Fruit fly (Drosophila melanogaster) whole organism, embryonic: Measurements from ENCODE around the gene CG31249.

Experiments
- ATbp ChIP-seq: fragments of 200-800 bp; sonication (Bioruptor generic); optimal IDR thresholded peaks from 2 replicates; lab custom pipeline; 2017; ENCODE audit warnings: missing biosample characterization, mild to moderate bottlenecking, missing genetic modification characterization, missing genetic modification reagents
- Atf-2 ChIP-seq: fragments of 200-800 bp; sonication (Bioruptor generic); optimal IDR thresholded peaks from 2 replicates; lab custom pipeline; 2016; ENCODE audit warnings: missing biosample characterization, missing genetic modification characterization
- Bteb2 ChIP-seq: fragments of 200-800 bp; sonication (Bioruptor generic); optimal IDR thresholded peaks from 2 replicates; lab custom pipeline; 2016; ENCODE audit warnings: missing biosample characterization, missing genetic modification characterization
- CG11504 ChIP-seq: fragments of 200-800 bp; sonication (Bioruptor generic); optimal IDR thresholded peaks from 3 replicates; lab custom pipeline; 2019; ENCODE audit warnings: missing biosample characterization, mild to moderate bottlenecking, missing genetic modification characterization, moderate library complexity
- CG12659 ChIP-seq: fragments of 200-800 bp; sonication (Bioruptor generic); optimal IDR thresholded peaks from 3 replicates; lab custom pipeline; 2017; ENCODE audit warnings: mild to moderate bottlenecking, missing biosample characterization, missing genetic modification reagents, missing genetic modification characterization
- CG13624 ChIP-seq: fragments of 200-800 bp; sonication (Bioruptor generic); optimal IDR thresholded peaks from 2 replicates; lab custom pipeline; 2016; ENCODE audit warnings: missing biosample characterization, missing genetic modification characterization
- CG14710 ChIP-seq: fragments of 200-800 bp; sonication (Bioruptor generic); optimal IDR thresholded peaks from 3 replicates; lab custom pipeline; 2019; ENCODE audit warnings: missing biosample characterization, mild to moderate bottlenecking, missing genetic modification characterization, moderate library complexity
- CG15479 ChIP-seq: fragments of 200-800 bp; sonication (Bioruptor generic); optimal IDR thresholded peaks from 3 replicates; lab custom pipeline; 2019; ENCODE audit warnings: missing biosample characterization, mild to moderate bottlenecking, missing genetic modification characterization, moderate library complexity
- CG31224 ChIP-seq: fragments of 200-800 bp; sonication (Bioruptor generic); IDR thresholded peaks from 2 replicates; pipeline ENCODE4 v1.3.6; 2022; ENCODE audit warnings: missing biosample characterization, missing genetic modification characterization
- CG32772 ChIP-seq: fragments of 200-800 bp; sonication (Bioruptor generic); IDR thresholded peaks from 2 replicates; pipeline ENCODE4 v1.3.6; 2022; ENCODE audit warnings: missing biosample characterization, missing genetic modification characterization
- CG3407 ChIP-seq: fragments of 200-800 bp; sonication (Bioruptor generic); optimal IDR thresholded peaks from 2 replicates; lab custom pipeline; 2018; ENCODE audit warnings: missing biosample characterization, mild to moderate bottlenecking, missing genetic modification characterization
- CG3995 ChIP-seq: fragments of 200-800 bp; sonication (Bioruptor generic); optimal IDR thresholded peaks from 3 replicates; lab custom pipeline; 2016; ENCODE audit warnings: missing biosample characterization, missing genetic modification characterization
- CG4404 ChIP-seq: fragments of 200-800 bp; sonication (Bioruptor generic); IDR thresholded peaks from 2 replicates; pipeline ENCODE4 v1.3.6; 2022; ENCODE audit warnings: missing biosample characterization, missing genetic modification characterization
- CG4617 ChIP-seq: fragments of 200-800 bp; sonication (Bioruptor generic); optimal IDR thresholded peaks from 3 replicates; lab custom pipeline; 2016; ENCODE audit warnings: missing biosample characterization, missing genetic modification characterization, borderline replicate concordance
- CG4820 ChIP-seq: fragments of 200-800 bp; sonication (Bioruptor generic); optimal IDR thresholded peaks from 3 replicates; lab custom pipeline; 2016; ENCODE audit warnings: missing biosample characterization, missing genetic modification characterization
- CG6689 ChIP-seq: fragments of 200-800 bp; sonication (Bioruptor generic); IDR thresholded peaks from 2 replicates; pipeline ENCODE4 v1.3.6; 2022; ENCODE audit warnings: missing biosample characterization, missing genetic modification characterization
- CG6765 ChIP-seq: fragments of 200-800 bp; sonication (Bioruptor generic); optimal IDR thresholded peaks from 3 replicates; lab custom pipeline; 2017; ENCODE audit warnings: missing biosample characterization, mild to moderate bottlenecking, missing genetic modification characterization
- CG7928 ChIP-seq: fragments of 200-800 bp; sonication (Bioruptor generic); optimal IDR thresholded peaks from 2 replicates; lab custom pipeline; 2017; ENCODE audit warnings: missing biosample characterization, mild to moderate bottlenecking, missing genetic modification characterization
- CG8281 ChIP-seq: fragments of 200-800 bp; sonication (Bioruptor generic); optimal IDR thresholded peaks from 2 replicates; lab custom pipeline; 2018; ENCODE audit warnings: missing biosample characterization, mild to moderate bottlenecking, missing genetic modification characterization, moderate library complexity
- CG9215 ChIP-seq: fragments of 200-800 bp; sonication (Bioruptor generic); IDR thresholded peaks from 2 replicates; pipeline ENCODE4 v1.3.6; 2022; ENCODE audit warnings: missing biosample characterization, missing genetic modification characterization
- CG9932 ChIP-seq: fragments of 200-800 bp; sonication (Bioruptor generic); IDR thresholded peaks from 2 replicates; pipeline ENCODE4 v1.3.6; 2022; ENCODE audit warnings: missing biosample characterization, missing genetic modification characterization
- CkIIα-i1 ChIP-seq: fragments of 200-800 bp; sonication (Bioruptor generic); IDR thresholded peaks from 2 replicates; pipeline ENCODE4 v1.3.6; 2022; ENCODE audit warnings: missing biosample characterization, missing genetic modification characterization
- D19A ChIP-seq: fragments of 200-800 bp; optimal IDR thresholded peaks from 3 replicates; lab custom pipeline; 2019; ENCODE audit warnings: missing biosample characterization, mild to moderate bottlenecking, missing genetic modification characterization, moderate library complexity
- Deaf1 ChIP-seq: fragments of 200-800 bp; optimal IDR thresholded peaks from 3 replicates; lab custom pipeline; 2019; ENCODE audit warnings: missing biosample characterization, mild to moderate bottlenecking, missing genetic modification characterization, moderate library complexity
- ERR ChIP-seq: fragments of 200-800 bp; sonication (Bioruptor generic); optimal IDR thresholded peaks from 2 replicates; lab custom pipeline; 2016; ENCODE audit warnings: missing biosample characterization, missing genetic modification characterization
- HLH3B ChIP-seq: fragments of 200-800 bp; sonication (Bioruptor generic); IDR thresholded peaks from 2 replicates; pipeline ENCODE4 v1.3.6; 2022; ENCODE audit warnings: missing biosample characterization, missing genetic modification characterization
- HLHmδ ChIP-seq: fragments of 200-800 bp; sonication (Bioruptor generic); optimal IDR thresholded peaks from 2 replicates; lab custom pipeline; 2018; ENCODE audit warnings: missing biosample characterization, mild to moderate bottlenecking, missing genetic modification characterization, moderate library complexity
- HmgD ChIP-seq: fragments of 200-800 bp; sonication (Bioruptor generic); optimal IDR thresholded peaks from 3 replicates; lab custom pipeline; 2016; ENCODE audit warnings: missing biosample characterization, missing genetic modification characterization
- Hmr ChIP-seq: fragments of 200-800 bp; sonication (Bioruptor generic); optimal IDR thresholded peaks from 3 replicates; lab custom pipeline; 2017; ENCODE audit warnings: mild to moderate bottlenecking, missing biosample characterization, missing genetic modification reagents, missing genetic modification characterization
- Scr ChIP-seq: fragments of 200-800 bp; sonication (Bioruptor generic); IDR thresholded peaks from 2 replicates; pipeline ENCODE4 v1.3.6; 2022; ENCODE audit warnings: missing biosample characterization, missing genetic modification characterization; ENCODE audit not compliant: partially characterized antibody
- Six4 ChIP-seq: fragments of 200-800 bp; sonication (Bioruptor generic); optimal IDR thresholded peaks from 2 replicates; lab custom pipeline; 2016; ENCODE audit warnings: missing biosample characterization, missing genetic modification characterization
- Sox100B ChIP-seq: fragments of 200-800 bp; sonication (Bioruptor generic); optimal IDR thresholded peaks from 3 replicates; lab custom pipeline; 2018; ENCODE audit warnings: missing biosample characterization, mild to moderate bottlenecking, missing genetic modification characterization
- Sry-β ChIP-seq: fragments of 200-800 bp; sonication (Bioruptor generic); optimal IDR thresholded peaks from 2 replicates; lab custom pipeline; 2018; ENCODE audit warnings: missing biosample characterization, mild to moderate bottlenecking, missing genetic modification characterization, moderate library complexity
- Sry-δ ChIP-seq: fragments of 200-800 bp; sonication (Bioruptor generic); optimal IDR thresholded peaks from 2 replicates; lab custom pipeline; 2016; ENCODE audit warnings: missing biosample characterization, missing genetic modification characterization
- al ChIP-seq: fragments of 200-800 bp; sonication (Bioruptor generic); IDR thresholded peaks from 2 replicates; pipeline ENCODE4 v1.3.6; 2022; ENCODE audit warnings: missing biosample characterization, missing genetic modification characterization
- bsh ChIP-seq, 2 experiments: fragments of 200-800 bp; sonication (Bioruptor generic); optimal IDR thresholded peaks; 2 replicates each; lab custom pipeline; 2017 to 2018; ENCODE audit warnings: mild to moderate bottlenecking in 2 of 2, missing biosample characterization in 2 of 2, missing genetic modification characterization in 2 of 2, moderate library complexity in 1 of 2
- corto ChIP-seq: fragments of 200-800 bp; sonication (Bioruptor generic); optimal IDR thresholded peaks from 2 replicates; lab custom pipeline; 2016; ENCODE audit warnings: missing biosample characterization, mild to moderate bottlenecking, missing genetic modification characterization, moderate library complexity
- croc ChIP-seq: fragments of 200-800 bp; sonication (Bioruptor generic); conservative IDR thresholded peaks from 3 replicates; pipeline ENCODE4 v1.3.6; 2022; ENCODE audit warnings: missing biosample characterization, missing genetic modification characterization
- dimm ChIP-seq: fragments of 200-800 bp; sonication (Bioruptor generic); IDR thresholded peaks from 2 replicates; pipeline ENCODE4 v1.3.6; 2022; ENCODE audit warnings: missing biosample characterization, missing genetic modification characterization
- fd64A ChIP-seq: fragments of 200-800 bp; sonication (Bioruptor generic); optimal IDR thresholded peaks from 3 replicates; lab custom pipeline; 2018; ENCODE audit warnings: missing biosample characterization, mild to moderate bottlenecking, missing genetic modification characterization
- gem ChIP-seq: fragments of 200-800 bp; sonication (Bioruptor generic); optimal IDR thresholded peaks from 2 replicates; lab custom pipeline; 2019; ENCODE audit warnings: missing biosample characterization, mild to moderate bottlenecking, missing genetic modification characterization, moderate library complexity
- gro ChIP-seq: fragments of 200-800 bp; sonication (Bioruptor generic); optimal IDR thresholded peaks from 2 replicates; lab custom pipeline; 2016; ENCODE audit warnings: missing biosample characterization, missing genetic modification characterization
- mam ChIP-seq: fragments of 200-800 bp; sonication (Bioruptor generic); optimal IDR thresholded peaks from 3 replicates; lab custom pipeline; 2016; ENCODE audit warnings: missing biosample characterization, missing genetic modification characterization
- phol ChIP-seq: fragments of 200-800 bp; sonication (Bioruptor generic); optimal IDR thresholded peaks from 3 replicates; lab custom pipeline; 2018; ENCODE audit warnings: missing biosample characterization, mild to moderate bottlenecking, missing genetic modification characterization, moderate library complexity
- scrt ChIP-seq: fragments of 200-800 bp; sonication (Bioruptor generic); optimal IDR thresholded peaks from 2 replicates; lab custom pipeline; 2018; ENCODE audit warnings: missing biosample characterization, mild to moderate bottlenecking, missing genetic modification characterization, moderate library complexity
- sob ChIP-seq: fragments of 200-800 bp; sonication (Bioruptor generic); IDR thresholded peaks from 2 replicates; pipeline ENCODE4 v1.3.6; 2022; ENCODE audit warnings: missing biosample characterization, missing genetic modification characterization
- ttk ChIP-seq: fragments of 200-800 bp; sonication (Bioruptor generic); IDR thresholded peaks from 2 replicates; pipeline ENCODE4 v2.1.2; 2022; ENCODE audit warnings: missing biosample characterization, missing genetic modification characterization
- tx ChIP-seq: fragments of 200-800 bp; sonication (Bioruptor generic); optimal IDR thresholded peaks from 2 replicates; lab custom pipeline; 2016; ENCODE audit warnings: missing biosample characterization, missing genetic modification characterization
- wdn ChIP-seq: fragments of 200-800 bp; sonication (Bioruptor generic); IDR thresholded peaks from 2 replicates; pipeline ENCODE4 v1.3.6; 2022; ENCODE audit warnings: missing biosample characterization, missing genetic modification characterization
- z ChIP-seq: fragments of 200-800 bp; sonication (Bioruptor generic); IDR thresholded peaks from 3 replicates; pipeline ENCODE4 v1.3.6; 2022; ENCODE audit warnings: missing biosample characterization, missing genetic modification characterization

CG31249 gene

dm6 chr3R:17716858-17717596, 30.2 kb upstream of the CG31249 start (continued):
- TF ChIP-seq fd64A (GFP tag; lab: Kevin White, UChicago): peak; percentile 30
- TF ChIP-seq Bteb2 (GFP tag; lab: Kevin White, UChicago): peak; percentile 49
- no peak for TF ChIP-seq CG31224 (GFP tag; lab: Robert Waterston, UW)
- no peak for TF ChIP-seq dimm
- TF ChIP-seq HmgD (GFP tag; lab: Kevin White, UChicago): peak; percentile 78
- peak; percentile 37 for TF ChIP-seq Hmr (GFP tag; lab: Kevin White, UChicago)
- peak; percentile 61 for TF ChIP-seq ERR (GFP tag; lab: Kevin White, UChicago)
- no peak for TF ChIP-seq Scr (GFP tag; lab: Robert Waterston, UW)
- peak; percentile 7 for TF ChIP-seq Sry-δ (GFP tag; lab: Kevin White, UChicago)
- TF ChIP-seq al (GFP tag; lab: Robert Waterston, UW): no peak
- TF ChIP-seq CG14710 (tag; lab: Kevin White, UChicago): no peak
- TF ChIP-seq HLHmδ (GFP tag; lab: Kevin White, UChicago): peak; percentile 72
- no peak for TF ChIP-seq z
- TF ChIP-seq CkIIα-i1 (GFP tag; lab: Robert Waterston, UW): no peak
- TF ChIP-seq ttk (GFP tag; lab: Robert Waterston, UW): no peak
- no peak for TF ChIP-seq phol (tag; lab: Kevin White, UChicago)
- peak; percentile 36 for TF ChIP-seq CG6765 (GFP tag; lab: Kevin White, UChicago)
- peak; percentile 75 for TF ChIP-seq Deaf1 (tag; lab: Kevin White, UChicago)
- TF ChIP-seq CG7928 (GFP tag; lab: Kevin White, UChicago): no peak
- no peak for TF ChIP-seq Six4
- no peak for TF ChIP-seq sob (GFP tag; lab: Robert Waterston, UW)
- no peak for TF ChIP-seq Sox100B (GFP tag; lab: Kevin White, UChicago)
- TF ChIP-seq CG6689 (GFP tag; lab: Robert Waterston, UW): no peak
- TF ChIP-seq CG8281 (tag; lab: Kevin White, UChicago): no peak
- TF ChIP-seq CG4820 (GFP tag; lab: Kevin White, UChicago): no peak
- TF ChIP-seq HLH3B (GFP tag; lab: Robert Waterston, UW): no peak
- TF ChIP-seq CG9932 (GFP tag; lab: Robert Waterston, UW): no peak
- TF ChIP-seq CG12659 (GFP tag; lab: Kevin White, UChicago): peak; percentile 51
- no peak for TF ChIP-seq mam (GFP tag; lab: Kevin White, UChicago)
- no peak for TF ChIP-seq CG32772 (GFP tag; lab: Robert Waterston, UW)
- peak; percentile 4 for TF ChIP-seq CG3995 (GFP tag; lab: Kevin White, UChicago)
- no peak for TF ChIP-seq croc (GFP tag; lab: Robert Waterston, UW)
- no peak for TF ChIP-seq wdn
- TF ChIP-seq tx: no peak
- TF ChIP-seq CG9215 (GFP tag; lab: Robert Waterston, UW): no peak
- TF ChIP-seq Atf-2 (GFP tag; lab: Kevin White, UChicago): no peak
- no peak for TF ChIP-seq Sry-β (GFP tag; lab: Kevin White, UChicago)
- no peak for TF ChIP-seq gem (tag; lab: Kevin White, UChicago)
- no peak for TF ChIP-seq ATbp (GFP tag; lab: Kevin White, UChicago)
- TF ChIP-seq corto: peak; percentile 41
- TF ChIP-seq CG4617 (GFP tag; lab: Kevin White, UChicago): no peak
- TF ChIP-seq bsh (GFP tag; optimal IDR thresholded peaks at IDR 0.05; lab: Kevin White, UChicago): no peak
- peak; percentile 5 for TF ChIP-seq D19A (tag; lab: Kevin White, UChicago)
- peak; percentile 44 for TF ChIP-seq gro (GFP tag; lab: Kevin White, UChicago)
- TF ChIP-seq CG15479 (GFP tag; lab: Kevin White, UChicago): peak; percentile 57
- peak; percentile 66 for TF ChIP-seq CG13624 (GFP tag; lab: Kevin White, UChicago)
- no peak for TF ChIP-seq CG3407
- TF ChIP-seq CG4404 (GFP tag; lab: Robert Waterston, UW): no peak
- peak; percentile 16 for TF ChIP-seq CG11504 (tag; lab: Kevin White, UChicago)
- peak; percentile 34 for TF ChIP-seq scrt
